Worm (Caenorhabditis elegans) whole organism, midembryonic: ENCODE measurements around the gene npr-2.

Experiments used
- T22C8.4 ChIP-seq: fragments of 200-800 bp; sonication (Bioruptor generic); IDR thresholded peaks from 2 replicates; pipeline ENCODE4 v1.3.6; 2022; ENCODE audit warnings: missing genetic modification characterization, missing compliant biosample characterization
- cog-1 ChIP-seq: sonication (generic microtip); optimal IDR thresholded peaks from 2 replicates; lab custom pipeline; 2016; ENCODE audit warnings: missing genetic modification characterization, missing compliant biosample characterization
- flt-1 ChIP-seq: fragments of 200-800 bp; sonication (Bioruptor generic); IDR thresholded peaks from 2 replicates; pipeline ENCODE4 v1.3.6; 2022; ENCODE audit warnings: missing genetic modification characterization, missing compliant biosample characterization
- klf-2 ChIP-seq: fragments of 200-800 bp; sonication (Bioruptor generic); conservative IDR thresholded peaks from 2 replicates; pipeline ENCODE4 v1.3.6; 2022; ENCODE audit warnings: missing genetic modification reagents, missing genetic modification characterization, missing compliant biosample characterization
- med-1 ChIP-seq: sonication (generic microtip); optimal IDR thresholded peaks from 2 replicates; lab custom pipeline; 2017; ENCODE audit warnings: missing genetic modification characterization, mild to moderate bottlenecking, missing compliant biosample characterization, antibody characterized with exemption, missing genetic modification reagents; ENCODE audit not compliant: insufficient read depth
- ref-1 ChIP-seq: fragments of 200-800 bp; sonication (Bioruptor generic); conservative IDR thresholded peaks from 2 replicates; pipeline ENCODE4 v1.3.6; 2022; ENCODE audit warnings: missing genetic modification reagents, missing genetic modification characterization, missing compliant biosample characterization
- ztf-23 ChIP-seq: fragments of 200-800 bp; sonication (Bioruptor generic); IDR thresholded peaks from 2 replicates; pipeline ENCODE4 v1.3.6; 2022; ENCODE audit warnings: missing genetic modification reagents, missing genetic modification characterization, missing compliant biosample characterization
- ztf-29 ChIP-seq: fragments of 200-800 bp; sonication (Bioruptor generic); IDR thresholded peaks from 2 replicates; pipeline ENCODE4 v1.3.6; 2022; ENCODE audit warnings: missing genetic modification reagents, missing genetic modification characterization, missing compliant biosample characterization

ce11 chrIV:9529647-9530046 lies 50.3 kb downstream of the npr-2 start, which contains the start of gene elo-7:
- no peak for TF ChIP-seq ztf-23 (GFP tag; lab: Robert Waterston, UW)
- TF ChIP-seq klf-2, result no peak
- TF ChIP-seq flt-1 (GFP tag; lab: Robert Waterston, UW), result no peak
- no peak for TF ChIP-seq T22C8.4 (GFP tag; lab: Robert Waterston, UW)
- TF ChIP-seq cog-1 (tag; lab: Kevin White, UChicago), result no peak
- no peak for TF ChIP-seq ref-1 (GFP tag; lab: Robert Waterston, UW)
- no peak for TF ChIP-seq med-1 (GFP tag; lab: Kevin White, UChicago)
- no peak for TF ChIP-seq ztf-29
